Worm (Caenorhabditis elegans) whole organism, mixed stage, embryonic: ENCODE measurements around the gene T04C12.8.

Experiments
- elt-3 ChIP-seq: fragments of 150-350 bp; optimal IDR thresholded peaks from 2 replicates; lab custom pipeline; 2014; ENCODE audit warnings: missing biosample characterization, missing genetic modification characterization
- flh-1 ChIP-seq: fragments of 200-800 bp; sonication (Bioruptor generic); optimal IDR thresholded peaks from 2 replicates; lab custom pipeline; 2018; ENCODE audit warnings: mild to moderate bottlenecking, missing genetic modification characterization, moderate library complexity, missing compliant biosample characterization
- hlh-1 ChIP-seq: fragments of 150-350 bp; optimal IDR thresholded peaks from 2 replicates; lab custom pipeline; 2014; ENCODE audit warnings: missing biosample characterization, missing genetic modification reagents, missing genetic modification characterization
- mab-5 ChIP-seq: fragments of 150-350 bp; optimal IDR thresholded peaks from 2 replicates; lab custom pipeline; 2014; ENCODE audit warnings: missing biosample characterization, missing genetic modification characterization
- nhr-237 ChIP-seq: fragments of 150-350 bp; optimal IDR thresholded peaks from 2 replicates; lab custom pipeline; 2014; ENCODE audit warnings: missing biosample characterization, missing genetic modification characterization
- nhr-28 ChIP-seq: fragments of 150-350 bp; optimal IDR thresholded peaks from 2 replicates; lab custom pipeline; 2014; ENCODE audit warnings: missing biosample characterization, missing genetic modification characterization
- nhr-76 ChIP-seq: sonication (generic microtip); optimal IDR thresholded peaks from 2 replicates; lab custom pipeline; 2017; ENCODE audit warnings: missing biosample characterization, missing genetic modification characterization
- tbx-8 ChIP-seq: fragments of 200-800 bp; sonication (Bioruptor generic); optimal IDR thresholded peaks from 2 replicates; lab custom pipeline; 2018; ENCODE audit warnings: mild to moderate bottlenecking, missing genetic modification characterization, moderate library complexity, missing compliant biosample characterization
- unc-62 ChIP-seq: fragments of 150-350 bp; optimal IDR thresholded peaks from 2 replicates; lab custom pipeline; 2014; ENCODE audit warnings: missing biosample characterization, missing genetic modification reagents, missing genetic modification characterization

- TF ChIP-seq hlh-1 (tag; lab: Kevin White, UChicago) (no peak), unc-62 (GFP tag; lab: Kevin White, UChicago) (no peak), nhr-76 (tag; lab: Kevin White, UChicago) (no peak), nhr-28 (tag; lab: Kevin White, UChicago) (no peak), nhr-237 (no peak), elt-3 (tag; lab: Kevin White, UChicago) (no peak), mab-5 (tag; lab: Kevin White, UChicago) (no peak), flh-1 (GFP tag; lab: Kevin White, UChicago) (no peak), tbx-8 (GFP tag; lab: Kevin White, UChicago) (no peak)
Observed at ce11 chrV:11042538-11042937, 26.6 kb downstream of the T04C12.8 start, which contains the start of gene C45B11.2.
